Fruit fly (Drosophila melanogaster) whole organism, wandering third instar larva: ENCODE data around the gene Jon99Fii.

Experiments used
- Abd-B ChIP-seq: fragments of >200 bp; optimal IDR thresholded peaks from 2 replicates; lab custom pipeline; 2017; ENCODE audit warnings: missing biosample characterization, missing genetic modification characterization
- CG32264 ChIP-seq: fragments of 200-800 bp; sonication (Bioruptor generic); optimal IDR thresholded peaks from 2 replicates; lab custom pipeline; 2016; ENCODE audit warnings: missing biosample characterization, missing genetic modification characterization
- HLH106 ChIP-seq: fragments of 200-800 bp; optimal IDR thresholded peaks from 3 replicates; lab custom pipeline; 2019; ENCODE audit warnings: missing biosample characterization, mild to moderate bottlenecking, missing genetic modification characterization, moderate library complexity
- Jra ChIP-seq: sonication (Bioruptor generic); optimal IDR thresholded peaks from 2 replicates; lab custom pipeline; 2016; ENCODE audit warnings: missing biosample characterization, missing genetic modification characterization
- N ChIP-seq: fragments of >200 bp; optimal IDR thresholded peaks from 2 replicates; lab custom pipeline; 2018; ENCODE audit warnings: missing biosample characterization, missing external identifiers, missing genetic modification characterization
- Vsx2 ChIP-seq: fragments of 200-300, 225-300 bp; sonication (Bioruptor generic); optimal IDR thresholded peaks from 2 replicates; lab custom pipeline; 2018; ENCODE audit warnings: missing biosample characterization, missing genetic modification characterization; ENCODE audit not compliant: partially characterized antibody
- dsf ChIP-seq: sonication (Bioruptor generic); optimal IDR thresholded peaks from 2 replicates; lab custom pipeline; 2016; ENCODE audit warnings: missing biosample characterization, missing genetic modification characterization, borderline replicate concordance
- fru ChIP-seq: fragments of 200-800 bp; sonication (Bioruptor generic); optimal IDR thresholded peaks from 3 replicates; lab custom pipeline; 2016; ENCODE audit warnings: missing biosample characterization, mild to moderate bottlenecking, missing genetic modification characterization
- h ChIP-seq: fragments of 200-800 bp; sonication (Bioruptor generic); optimal IDR thresholded peaks from 3 replicates; lab custom pipeline; 2016; ENCODE audit warnings: missing biosample characterization, mild to moderate bottlenecking, missing genetic modification characterization
- lola ChIP-seq: fragments of >200 bp; optimal IDR thresholded peaks from 2 replicates; lab custom pipeline; 2017; ENCODE audit warnings: missing biosample characterization, missing genetic modification characterization
- pan ChIP-seq: fragments of >200 bp; optimal IDR thresholded peaks from 2 replicates; lab custom pipeline; 2017
- psq ChIP-seq: fragments of 200-800 bp; sonication (Bioruptor generic); optimal IDR thresholded peaks from 3 replicates; lab custom pipeline; 2017; ENCODE audit warnings: missing biosample characterization, mild to moderate bottlenecking, missing genetic modification characterization, moderate library complexity
- rgr ChIP-seq: fragments of 200-800 bp; sonication (Bioruptor generic); optimal IDR thresholded peaks from 3 replicates; lab custom pipeline; 2016; ENCODE audit warnings: missing biosample characterization, mild to moderate bottlenecking, missing genetic modification characterization
- woc ChIP-seq: sonication (Bioruptor generic); optimal IDR thresholded peaks from 2 replicates; lab custom pipeline; 2016; ENCODE audit warnings: missing biosample characterization, mild to moderate bottlenecking, missing genetic modification characterization

- TF ChIP-seq psq (GFP tag; lab: Kevin White, UChicago), result no peak
- no peak for TF ChIP-seq h (GFP tag; lab: Kevin White, UChicago)
- no peak for TF ChIP-seq CG32264 (GFP tag; lab: Kevin White, UChicago)
- no peak for TF ChIP-seq N
- TF ChIP-seq rgr, result no peak
- no peak for TF ChIP-seq lola
- no peak for TF ChIP-seq pan (lab: Kevin White, UChicago)
- TF ChIP-seq woc (GFP tag; lab: Kevin White, UChicago), result no peak
- TF ChIP-seq Abd-B (GFP tag; lab: Kevin White, UChicago), result no peak
- no peak for TF ChIP-seq fru
- TF ChIP-seq HLH106, result no peak
- no peak for TF ChIP-seq Vsx2 (GFP tag; lab: Kevin White, UChicago)
- no peak for TF ChIP-seq dsf (GFP tag; lab: Kevin White, UChicago)
- TF ChIP-seq Jra (GFP tag; lab: Kevin White, UChicago), result no peak
Observed at dm6 chr3R:30443549-30444133, 44.1 kb downstream of the Jon99Fii start, which contains the start of gene CG15537.
